Worm (Caenorhabditis elegans) whole organism, L4 larva: ENCODE results near the gene Y56A3A.22.

Source experiments
- D1046.2 ChIP-seq: fragments of 200-800 bp; sonication (Bioruptor generic); IDR thresholded peaks from 2 replicates; pipeline ENCODE4 v1.3.6; 2022; ENCODE audit warnings: missing genetic modification characterization, missing compliant biosample characterization
- F10B5.3 ChIP-seq: sonication (generic microtip); optimal IDR thresholded peaks from 2 replicates; lab custom pipeline; 2016; ENCODE audit warnings: mild to moderate bottlenecking, missing genetic modification characterization, missing compliant biosample characterization
- R02D3.7 ChIP-seq: fragments of 150-350 bp; sonication (generic microtip); optimal IDR thresholded peaks from 3 replicates; lab custom pipeline; 2014; ENCODE audit warnings: missing biosample characterization, missing genetic modification characterization
- T26A8.4 ChIP-seq: fragments of 200-800 bp; sonication (Bioruptor generic); IDR thresholded peaks from 2 replicates; pipeline ENCODE4 v1.3.6; 2022; ENCODE audit warnings: missing genetic modification characterization, missing compliant biosample characterization
- ZK546.5 ChIP-seq, 2 experiments: sonication (generic microtip); optimal IDR thresholded peaks; 2 replicates each; lab custom pipeline; 2017; ENCODE audit warnings: missing biosample characterization in 2 of 2, missing genetic modification characterization in 2 of 2
- aha-1 ChIP-seq: fragments of 150-350 bp; peaks from one replicate; lab custom pipeline; 2014; ENCODE audit warnings: missing biosample characterization, missing genetic modification characterization
- ama-1 ChIP-seq: fragments of 150-350 bp; optimal IDR thresholded peaks from 2 replicates; lab custom pipeline; 2014; ENCODE audit warnings: inconsistent platforms, mixed read lengths
- ceh-20 ChIP-seq: fragments of 200-800 bp; sonication (Bioruptor generic); IDR thresholded peaks from 2 replicates; pipeline ENCODE4 v1.3.6; 2022; ENCODE audit warnings: missing genetic modification reagents, missing genetic modification characterization, missing compliant biosample characterization
- ceh-28 ChIP-seq: fragments of 150-350 bp; optimal IDR thresholded peaks from 2 replicates; lab custom pipeline; 2014; ENCODE audit warnings: missing biosample characterization, missing genetic modification reagents, missing genetic modification characterization
- ceh-32 ChIP-seq: sonication (generic microtip); optimal IDR thresholded peaks from 2 replicates; lab custom pipeline; 2016; ENCODE audit warnings: mild to moderate bottlenecking, missing genetic modification characterization, missing compliant biosample characterization; ENCODE audit not compliant: poor library complexity
- ceh-44 ChIP-seq: fragments of 200-800 bp; sonication (Bioruptor generic); IDR thresholded peaks from 2 replicates; pipeline ENCODE4 v1.3.6; 2022; ENCODE audit warnings: missing genetic modification reagents, missing genetic modification characterization, missing compliant biosample characterization
- ceh-62 ChIP-seq: sonication (generic microtip); optimal IDR thresholded peaks from 2 replicates; lab custom pipeline; 2017; ENCODE audit warnings: missing biosample characterization, missing genetic modification characterization
- ceh-82 ChIP-seq: sonication (generic microtip); optimal IDR thresholded peaks from 2 replicates; lab custom pipeline; 2017; ENCODE audit warnings: missing biosample characterization, missing genetic modification characterization
- cey-2 ChIP-seq: sonication (generic microtip); optimal IDR thresholded peaks from 3 replicates; lab custom pipeline; 2017; ENCODE audit warnings: missing genetic modification characterization, mild to moderate bottlenecking, missing compliant biosample characterization, antibody characterized with exemption, borderline replicate concordance; ENCODE audit not compliant: insufficient read depth
- ctbp-1 ChIP-seq: fragments of 200-800 bp; sonication (Bioruptor generic); IDR thresholded peaks from 2 replicates; pipeline ENCODE4 v1.3.6; 2022; ENCODE audit warnings: missing genetic modification reagents, missing genetic modification characterization, missing compliant biosample characterization
- daf-12 ChIP-seq: fragments of 150-350 bp; optimal IDR thresholded peaks from 2 replicates; lab custom pipeline; 2014; ENCODE audit warnings: missing biosample characterization, missing genetic modification reagents, missing genetic modification characterization
- daf-16 ChIP-seq, 3 experiments: sonication (generic microtip); optimal IDR thresholded peaks; 2 replicates each; lab custom pipeline; 2016 to 2017; ENCODE audit warnings: missing genetic modification characterization in 3 of 3, missing genetic modification reagents in 3 of 3, mild to moderate bottlenecking in 2 of 3, missing compliant biosample characterization in 2 of 3, missing biosample characterization in 1 of 3, moderate library complexity in 1 of 3
- daf-19 ChIP-seq: fragments of 200-800 bp; sonication (Bioruptor generic); conservative IDR thresholded peaks from 2 replicates; pipeline ENCODE4 v1.3.6; 2022; ENCODE audit warnings: missing genetic modification characterization, missing compliant biosample characterization
- daf-8 ChIP-seq: fragments of 200-800 bp; sonication (Bioruptor generic); IDR thresholded peaks from 2 replicates; pipeline ENCODE4 v1.3.6; 2022; ENCODE audit warnings: missing genetic modification characterization, missing compliant biosample characterization
- dmd-9 ChIP-seq: fragments of 200-800 bp; sonication (Bioruptor generic); IDR thresholded peaks from 2 replicates; pipeline ENCODE4 v1.3.6; 2022; ENCODE audit warnings: missing genetic modification reagents, missing genetic modification characterization, missing compliant biosample characterization
- dpl-1 ChIP-seq: fragments of 150-350 bp; optimal IDR thresholded peaks from 2 replicates; lab custom pipeline; 2014; ENCODE audit warnings: missing biosample characterization, missing genetic modification reagents, missing genetic modification characterization
- dve-1 ChIP-seq: sonication (generic microtip); optimal IDR thresholded peaks from 2 replicates; lab custom pipeline; 2017; ENCODE audit warnings: antibody characterized with exemption, mild to moderate bottlenecking, missing genetic modification characterization, missing compliant biosample characterization; ENCODE audit not compliant: insufficient read depth
- egl-43 ChIP-seq: fragments of 200-800 bp; sonication (Bioruptor generic); IDR thresholded peaks from 2 replicates; pipeline ENCODE4 v1.3.6; 2022; ENCODE audit warnings: missing genetic modification reagents, missing genetic modification characterization, missing compliant biosample characterization
- gei-8 ChIP-seq: fragments of 200-800 bp; sonication (Bioruptor generic); optimal IDR thresholded peaks from 2 replicates; lab custom pipeline; 2018; ENCODE audit warnings: mild to moderate bottlenecking, missing genetic modification characterization, missing compliant biosample characterization
- hlh-11 ChIP-seq: fragments of 200-800 bp; sonication (Bioruptor generic); optimal IDR thresholded peaks from 2 replicates; lab custom pipeline; 2018; ENCODE audit warnings: mild to moderate bottlenecking, missing genetic modification characterization, missing compliant biosample characterization
- hmg-1.1 ChIP-seq: fragments of 200-800 bp; sonication (Bioruptor generic); IDR thresholded peaks from 2 replicates; pipeline ENCODE4 v1.3.6; 2022; ENCODE audit warnings: missing genetic modification reagents, missing genetic modification characterization, missing compliant biosample characterization
- lin-1 ChIP-seq: fragments of 200-800 bp; sonication (Bioruptor generic); IDR thresholded peaks from 2 replicates; pipeline ENCODE4 v1.3.6; 2022; ENCODE audit warnings: missing genetic modification reagents, missing genetic modification characterization, missing compliant biosample characterization
- lin-15B ChIP-seq: fragments of 150-350 bp; sonication (generic microtip); optimal IDR thresholded peaks from 3 replicates; lab custom pipeline; 2014; ENCODE audit warnings: missing biosample characterization, missing genetic modification characterization
- lir-3 ChIP-seq: sonication (generic microtip); optimal IDR thresholded peaks from 2 replicates; lab custom pipeline; 2016; ENCODE audit warnings: mild to moderate bottlenecking, missing genetic modification characterization, missing compliant biosample characterization
- lsy-2 ChIP-seq, 2 experiments: fragments of 150-350 bp in 1 of 2; sonication (generic microtip) in 1 of 2; optimal IDR thresholded peaks; 2 replicates each; lab custom pipeline; 2014 to 2017; ENCODE audit warnings: missing biosample characterization in 2 of 2, missing genetic modification characterization in 2 of 2
- mdt-29 ChIP-seq: fragments of 200-800 bp; sonication (Bioruptor generic); IDR thresholded peaks from 2 replicates; pipeline ENCODE4 v1.3.6; 2022; ENCODE audit warnings: missing genetic modification reagents, missing genetic modification characterization, missing compliant biosample characterization
- mep-1 ChIP-seq: fragments of 150-350 bp; sonication (generic microtip); optimal IDR thresholded peaks from 3 replicates; lab custom pipeline; 2014; ENCODE audit warnings: missing biosample characterization, missing genetic modification characterization
- mxl-3 ChIP-seq: fragments of 200-800 bp; sonication (Bioruptor generic); optimal IDR thresholded peaks from 2 replicates; lab custom pipeline; 2018; ENCODE audit warnings: mild to moderate bottlenecking, missing genetic modification characterization, missing compliant biosample characterization
- nhr-237 ChIP-seq: sonication (generic microtip); optimal IDR thresholded peaks from 2 replicates; lab custom pipeline; 2017; ENCODE audit warnings: missing biosample characterization, missing genetic modification characterization
- nhr-42 ChIP-seq: fragments of 200-800 bp; sonication (Bioruptor generic); IDR thresholded peaks from 2 replicates; pipeline ENCODE4 v1.3.6; 2022; ENCODE audit warnings: missing genetic modification characterization, missing compliant biosample characterization
- nhr-48 ChIP-seq: sonication (generic microtip); optimal IDR thresholded peaks from 2 replicates; lab custom pipeline; 2016; ENCODE audit warnings: mild to moderate bottlenecking, missing genetic modification characterization, missing compliant biosample characterization
- nhr-6 ChIP-seq: fragments of 150-350 bp; optimal IDR thresholded peaks from 2 replicates; lab custom pipeline; 2014; ENCODE audit warnings: missing biosample characterization, missing genetic modification characterization
- nhr-77 ChIP-seq: fragments of 150-350 bp; optimal IDR thresholded peaks from 2 replicates; lab custom pipeline; 2014; ENCODE audit warnings: missing biosample characterization, missing genetic modification characterization
- skn-1 ChIP-seq: fragments of 150-350 bp; optimal IDR thresholded peaks from 2 replicates; lab custom pipeline; 2014; ENCODE audit warnings: missing biosample characterization, missing genetic modification characterization
- snpc-4 ChIP-seq: fragments of 150-350 bp; optimal IDR thresholded peaks from 2 replicates; lab custom pipeline; 2014; ENCODE audit warnings: missing biosample characterization, missing genetic modification characterization
- spr-3 ChIP-seq: fragments of 200-800 bp; sonication (Bioruptor generic); optimal IDR thresholded peaks from 2 replicates; lab custom pipeline; 2018; ENCODE audit warnings: mild to moderate bottlenecking, missing genetic modification characterization, missing compliant biosample characterization
- tag-97 ChIP-seq: fragments of 200-800 bp; sonication (Bioruptor generic); IDR thresholded peaks from 2 replicates; pipeline ENCODE4 v1.3.6; 2022; ENCODE audit warnings: missing genetic modification characterization, missing compliant biosample characterization
- tra-1 ChIP-seq: fragments of 200-800 bp; sonication (Bioruptor generic); IDR thresholded peaks from 2 replicates; pipeline ENCODE4 v1.3.6; 2022; ENCODE audit warnings: missing genetic modification reagents, missing genetic modification characterization, missing compliant biosample characterization
- unc-62 ChIP-seq, 3 experiments: fragments of 150-350 bp in 1 of 3; sonication (generic microtip); optimal IDR thresholded peaks in 2 of 3; peaks in 1 of 3; 1 replicate in 1 of 3; 2 replicates in 2 of 3; lab custom pipeline; 2014 to 2017; ENCODE audit warnings: missing biosample characterization in 3 of 3, missing genetic modification characterization in 3 of 3, missing genetic modification reagents in 3 of 3, missing genotype in 1 of 3

The Y56A3A.22 gene

DNA sequence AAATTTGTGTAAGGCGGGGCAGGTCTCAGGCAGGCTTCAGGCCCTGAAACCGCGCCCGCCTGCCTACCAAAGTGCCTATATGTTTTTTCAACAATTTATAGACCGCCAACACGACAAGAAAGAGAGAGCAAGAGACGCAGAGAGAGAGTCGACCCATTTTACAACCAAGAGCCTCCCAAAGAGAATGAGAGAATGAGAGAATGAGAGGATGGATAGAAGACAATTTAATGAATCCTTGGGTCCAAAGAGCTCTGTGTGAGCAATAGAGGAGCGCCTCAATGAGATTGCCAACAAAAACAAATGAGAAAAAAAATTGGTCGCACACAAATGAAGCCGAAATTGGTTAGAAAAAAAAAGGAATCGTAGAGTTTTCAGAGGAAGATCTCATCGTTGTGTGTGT, 16.4 kb downstream of the Y56A3A.22 start:
- TF ChIP-seq ctbp-1: no peak
- no peak for TF ChIP-seq daf-8 (GFP tag; lab: Robert Waterston, UW)
- TF ChIP-seq mdt-29 (GFP tag; lab: Robert Waterston, UW): no peak
- no peak for TF ChIP-seq nhr-237 (tag; lab: Kevin White, UChicago)
- TF ChIP-seq R02D3.7 (tag; lab: Kevin White, UChicago): no peak
- no peak for TF ChIP-seq ceh-20
- no peak for TF ChIP-seq daf-19 (GFP tag; lab: Robert Waterston, UW)
- TF ChIP-seq mep-1 (tag; lab: Kevin White, UChicago): no peak
- no peak for TF ChIP-seq mxl-3 (GFP tag; lab: Kevin White, UChicago)
- no peak for TF ChIP-seq ama-1 (lab: Kevin White, UChicago)

DNA sequence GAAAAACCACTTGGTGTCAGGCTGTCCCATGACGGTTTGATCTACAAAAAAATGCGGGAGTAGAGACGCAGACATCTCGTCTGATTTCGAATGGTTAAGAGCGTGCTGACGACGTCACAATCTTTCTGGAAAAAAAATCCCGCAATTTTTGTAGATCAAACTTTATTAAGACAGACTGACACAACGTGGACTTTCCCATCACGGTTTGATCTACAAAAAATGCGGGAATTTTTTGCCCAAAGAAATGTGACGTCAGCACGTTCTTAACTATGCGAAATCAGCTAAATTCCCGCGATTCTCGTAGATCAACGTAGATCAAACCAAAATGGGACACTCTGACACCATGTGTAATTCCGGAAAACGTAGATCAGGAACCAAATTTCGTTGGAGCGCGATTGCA, 17.0 kb downstream of the Y56A3A.22 start:
- TF ChIP-seq nhr-6 (no peak), unc-62 (GFP tag; optimal IDR thresholded peaks at IDR 0.05 in 1 of 2; lab: Kevin White, UChicago) (peak in 1 of 2 experiments; percentile 91), unc-62 (tag; optimal IDR thresholded peaks at IDR 0.05; lab: Kevin White, UChicago) (no peak), aha-1 (tag; lab: Kevin White, UChicago) (peak; percentile 54), ceh-28 (tag; lab: Kevin White, UChicago) (no peak), dve-1 (tag; lab: Kevin White, UChicago) (no peak)

DNA sequence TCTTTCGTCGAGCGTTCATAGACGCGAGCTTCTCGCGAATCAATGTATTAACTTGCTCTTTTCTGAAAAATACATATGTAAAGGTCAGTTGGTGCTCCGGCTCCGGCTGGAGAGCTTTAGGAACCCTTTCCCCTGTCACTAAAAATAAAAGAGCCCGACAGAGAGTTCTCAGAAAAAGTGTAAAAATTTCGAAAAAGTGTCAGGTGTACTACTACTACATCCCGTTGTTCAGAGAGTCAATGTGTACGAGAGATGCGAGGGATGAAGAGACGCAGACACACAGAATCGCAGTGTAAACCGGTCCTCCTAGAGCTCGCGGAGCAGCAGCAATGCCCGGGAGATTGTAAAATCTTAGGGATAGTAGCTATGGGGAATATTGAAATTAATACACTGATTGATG, 21.2 kb downstream of the Y56A3A.22 start:
- TF ChIP-seq lsy-2 (tag; optimal IDR thresholded peaks at IDR 0.05; lab: Kevin White, UChicago) (no peak), D1046.2 (GFP tag; lab: Robert Waterston, UW) (0 out of 2 replicates have a peak, but pooled peaks have one; percentile 12), hlh-11 (peak; percentile 55), aha-1 (tag; lab: Kevin White, UChicago) (peak; percentile 81), nhr-42 (GFP tag; lab: Robert Waterston, UW) (0 out of 2 replicates have a peak, but pooled peaks have one; percentile 11), daf-16 (GFP tag; optimal IDR thresholded peaks at IDR 0.05; lab: Kevin White, UChicago) (peak in 1 of 2 experiments; percentile 73), daf-16 (tag; optimal IDR thresholded peaks at IDR 0.05; lab: Kevin White, UChicago) (no peak), ceh-62 (tag; lab: Kevin White, UChicago) (no peak), lir-3 (tag; lab: Kevin White, UChicago) (no peak)

DNA sequence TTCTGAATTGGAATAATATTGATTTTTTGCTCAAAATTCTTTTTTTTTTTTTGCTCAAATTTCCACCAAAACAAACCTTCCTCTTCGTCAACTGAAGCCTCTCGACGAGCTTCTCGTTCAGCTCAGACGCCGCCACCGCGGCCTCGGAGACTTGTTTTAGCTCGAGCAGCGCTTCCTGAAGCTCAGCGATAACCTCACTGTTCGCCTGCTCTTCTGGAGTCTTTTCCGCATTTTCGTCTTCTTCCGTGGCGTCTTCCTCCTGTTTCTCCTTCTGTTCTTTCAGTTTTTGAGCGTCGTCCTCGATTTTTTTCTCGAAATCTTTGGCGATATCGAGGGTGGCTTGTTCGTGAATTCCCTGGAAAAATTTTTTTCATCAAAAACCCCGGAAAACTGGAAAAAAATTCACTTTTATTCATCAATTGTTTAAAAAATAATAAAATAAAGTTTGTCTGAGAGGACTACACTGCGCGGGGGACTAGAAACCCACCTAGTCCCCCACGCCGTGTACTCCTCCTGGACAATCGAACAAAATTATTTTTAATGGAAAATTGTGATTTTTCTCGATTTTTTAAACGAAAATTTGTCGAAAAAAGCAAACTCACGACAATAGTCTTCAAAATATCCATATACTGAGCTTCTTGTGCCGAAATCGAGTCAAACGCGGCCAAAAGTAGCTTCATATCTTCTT, 24.7 kb downstream of the Y56A3A.22 start:
- no peak for TF ChIP-seq R02D3.7 (tag; lab: Kevin White, UChicago)
- TF ChIP-seq tag-97 (GFP tag; lab: Robert Waterston, UW): peak; percentile 91
- peak; percentile 85; the same call in 1 of the 2 replicates for TF ChIP-seq tra-1 (GFP tag; lab: Robert Waterston, UW)
- TF ChIP-seq ZK546.5 (tag; optimal IDR thresholded peaks at IDR 0.05; lab: Kevin White, UChicago): no peak
- peak; percentile 62 for TF ChIP-seq spr-3 (GFP tag; lab: Kevin White, UChicago)
- TF ChIP-seq lin-1 (GFP tag; lab: Robert Waterston, UW): no peak
- TF ChIP-seq daf-12: no peak
- TF ChIP-seq hmg-1.1: peak; percentile 66
- TF ChIP-seq nhr-42 (GFP tag; lab: Robert Waterston, UW): no peak; the same call in 1 of the 2 replicates
- TF ChIP-seq ctbp-1: peak; percentile 61; the same call in 1 of the 2 replicates
- no peak for TF ChIP-seq lin-15B (tag; lab: Kevin White, UChicago)
- peak; percentile 7 for TF ChIP-seq gei-8 (GFP tag; lab: Kevin White, UChicago)
- no peak for TF ChIP-seq ceh-44 (GFP tag; lab: Robert Waterston, UW)
- TF ChIP-seq nhr-237 (tag; lab: Kevin White, UChicago): no peak
- peak; percentile 75 for TF ChIP-seq ceh-20
- peak; percentile 28 for TF ChIP-seq ceh-32 (tag; lab: Kevin White, UChicago)
- no peak for TF ChIP-seq F10B5.3 (tag; lab: Kevin White, UChicago)
- TF ChIP-seq egl-43 (GFP tag; lab: Robert Waterston, UW): no peak
- TF ChIP-seq T26A8.4: 0 out of 2 replicates have a peak, but pooled peaks have one; percentile 53
- TF ChIP-seq skn-1 (tag; lab: Kevin White, UChicago): no peak
- TF ChIP-seq ceh-82 (tag; lab: Kevin White, UChicago): no peak
- TF ChIP-seq nhr-48 (tag; lab: Kevin White, UChicago): peak; percentile 20
- peak; percentile 96 for TF ChIP-seq dmd-9 (GFP tag; lab: Robert Waterston, UW)
- TF ChIP-seq dpl-1: peak; percentile 81
- TF ChIP-seq ceh-28 (tag; lab: Kevin White, UChicago): no peak
- TF ChIP-seq snpc-4 (tag; lab: Kevin White, UChicago): no peak
- TF ChIP-seq cey-2: no peak
- TF ChIP-seq nhr-77 (tag; lab: Kevin White, UChicago): peak; percentile 3
